Worm (Caenorhabditis elegans): ENCODE results near the gene ipla-5.
A peak's percentile ranks its signal among the peaks of the same experiment; 100 is the strongest.
"Not testable (repeated sequence)": the region's sequence is repeated elsewhere in the genome, so short reads cannot be mapped to it uniquely, and the experiment has no call there.

The ipla-5 gene

DNA sequence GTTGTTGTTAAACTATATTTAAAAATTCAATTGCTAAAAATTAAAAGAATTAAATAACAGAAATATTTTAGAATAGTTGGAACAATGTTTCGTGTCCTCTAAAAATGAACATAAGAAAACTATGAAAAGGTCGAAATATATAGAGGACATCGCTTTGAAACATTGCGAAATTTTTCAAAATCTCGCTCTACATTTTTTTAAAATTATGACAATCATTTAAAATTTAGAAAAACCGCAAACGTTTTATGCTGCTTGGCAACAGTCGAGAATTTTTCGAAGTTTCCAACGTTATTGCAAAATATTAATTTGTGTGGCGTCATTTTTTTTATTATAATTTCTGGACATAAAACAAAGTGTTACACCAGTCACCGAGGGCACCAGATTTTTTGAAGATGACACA, at the start of gene ipla-5, which contains the start of gene parg-2:
Gene ipla-5 (plus strand): TSS at position 216 of the 400 bp plus-strand sequence.
Gene parg-2 (minus strand): TSS at position 101 of the 400 bp plus-strand sequence.
- TF ChIP-seq unc-62 (GFP tag; optimal IDR thresholded peaks at IDR 0.05); nhr-11 (tag; optimal IDR thresholded peaks at IDR 0.05); snpc-4 (tag; optimal IDR thresholded peaks at IDR 0.05): not testable (repeated sequence)

DNA sequence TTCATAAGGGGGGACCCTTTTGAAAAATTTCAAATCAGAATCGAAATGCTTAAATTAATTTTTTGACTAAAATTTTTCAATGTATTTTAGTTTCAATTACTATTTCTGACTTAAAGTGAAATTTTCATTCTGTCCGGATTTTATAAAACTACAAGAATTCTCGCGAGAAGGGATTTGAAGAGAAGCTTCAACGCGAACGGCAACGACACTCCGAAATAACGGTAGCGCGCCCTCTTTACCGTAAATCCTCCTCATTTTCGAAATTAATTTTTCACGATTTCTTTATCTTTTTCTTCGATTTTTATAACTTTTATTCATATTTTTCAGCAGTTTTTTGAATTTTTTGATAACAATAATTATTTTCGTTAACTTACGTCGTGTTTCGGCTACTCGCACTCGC, 49.3 kb upstream of the ipla-5 start:
- TF ChIP-seq C34F6.9 (tag; optimal IDR thresholded peaks at IDR 0.05) (peak; percentile 17), R02D3.7 (tag; optimal IDR thresholded peaks at IDR 0.05) (peak; percentile 21), lin-13 (GFP tag; optimal IDR thresholded peaks at IDR 0.05) (no peak), unc-55 (GFP tag; optimal IDR thresholded peaks at IDR 0.05) (peak; percentile 15)

DNA sequence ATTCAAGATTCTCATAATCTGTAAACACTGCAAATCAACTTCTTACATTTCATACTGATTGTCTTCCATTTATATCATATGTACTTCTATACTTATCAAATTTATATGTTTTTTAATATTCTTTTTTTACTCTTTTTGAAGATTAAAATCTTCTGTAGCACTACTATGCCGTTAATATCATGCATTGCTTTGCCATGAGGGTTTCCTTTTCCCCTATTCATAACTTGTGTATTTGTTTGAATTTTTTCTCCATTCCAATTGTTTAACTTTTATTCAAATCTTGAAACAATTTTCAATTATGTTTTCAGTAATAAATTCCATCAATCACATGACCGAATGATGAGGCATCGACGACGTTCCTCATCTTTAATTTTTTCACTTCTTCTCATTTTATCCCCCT, 46.4 kb upstream of the ipla-5 start, which contains the start of gene cdh-5:
Gene cdh-5 (plus strand): TSS at position 301 of the 400 bp plus-strand sequence.
- TF ChIP-seq lin-39 (tag; optimal IDR thresholded peaks at IDR 0.05) = no peak
- no peak for TF ChIP-seq crh-2 (tag; optimal IDR thresholded peaks at IDR 0.05)
- TF ChIP-seq unc-39 (tag; optimal IDR thresholded peaks at IDR 0.05) = no peak
- no peak for TF ChIP-seq lsy-2 (tag; optimal IDR thresholded peaks at IDR 0.05)
- no peak for TF ChIP-seq ztf-11 (tag; optimal IDR thresholded peaks at IDR 0.05)
- TF ChIP-seq egl-27 (tag; optimal IDR thresholded peaks at IDR 0.05) = no peak
- no peak for TF ChIP-seq C34F6.9 (tag; optimal IDR thresholded peaks at IDR 0.05)
- TF ChIP-seq unc-55 (GFP tag; optimal IDR thresholded peaks at IDR 0.05) = no peak
- no peak for TF ChIP-seq snpc-4 (tag; optimal IDR thresholded peaks at IDR 0.05)
- no peak for TF ChIP-seq sem-4 (tag; optimal IDR thresholded peaks at IDR 0.05)
- TF ChIP-seq ama-1 (optimal IDR thresholded peaks at IDR 0.05) = no peak
- TF ChIP-seq ceh-16 (tag; optimal IDR thresholded peaks at IDR 0.05) = no peak
- no peak for TF ChIP-seq ztf-4 (tag; optimal IDR thresholded peaks at IDR 0.05)
- no peak for TF ChIP-seq aly-2 (tag; optimal IDR thresholded peaks at IDR 0.05)

DNA sequence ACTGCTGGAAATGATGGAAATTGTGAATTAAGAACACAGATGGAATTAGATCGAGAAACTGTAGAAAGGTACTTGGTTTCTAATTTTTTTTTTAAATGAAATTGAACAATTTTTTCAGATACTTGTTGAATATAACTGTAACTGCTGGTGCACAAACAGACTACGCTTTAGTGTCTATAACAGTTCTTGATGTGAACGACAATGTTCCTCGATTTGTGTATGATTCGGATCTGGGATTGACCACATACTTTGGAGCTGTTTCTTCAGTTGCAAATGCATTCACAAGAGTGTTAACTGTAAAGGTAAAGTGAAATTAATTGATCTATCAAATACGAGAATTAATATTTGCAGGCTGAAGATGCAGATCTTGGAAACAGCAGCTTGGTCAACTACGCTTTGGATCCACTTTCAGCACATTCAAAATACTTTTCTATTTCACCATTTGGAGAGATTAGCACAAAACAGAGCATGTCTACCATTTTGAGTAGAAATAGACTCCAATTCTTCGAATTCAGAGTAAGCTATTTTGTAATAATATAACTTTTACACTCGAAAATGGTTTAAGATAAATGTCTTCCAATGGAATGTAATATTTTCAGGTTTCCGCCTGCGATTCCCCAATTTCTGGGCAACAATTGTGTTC, 41.2 kb upstream of the ipla-5 start:
- TF ChIP-seq nhr-21 (tag; optimal IDR thresholded peaks at IDR 0.05) (no peak), egl-27 (tag; optimal IDR thresholded peaks at IDR 0.05) (no peak), unc-39 (tag; optimal IDR thresholded peaks at IDR 0.05) (no peak), snpc-4 (tag; optimal IDR thresholded peaks at IDR 0.05) (no peak)

DNA sequence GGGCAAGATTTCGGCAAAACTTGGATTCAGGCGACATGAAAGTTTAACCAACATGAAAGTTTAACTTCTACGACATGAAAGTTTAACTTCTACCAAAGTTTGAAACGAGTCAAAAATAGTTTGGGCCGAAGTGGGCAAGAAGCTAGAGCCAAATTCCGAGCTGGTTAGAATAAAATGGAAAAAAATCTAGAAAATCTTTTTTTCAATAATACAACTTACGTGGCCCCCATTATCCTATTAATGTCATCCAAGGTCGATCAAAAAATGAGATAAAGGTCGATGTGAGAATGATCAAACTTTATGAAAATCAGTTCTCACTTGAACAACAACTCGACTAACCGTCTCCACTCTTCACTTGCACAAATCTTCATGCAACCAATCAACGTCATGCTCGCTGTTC, 37.7 kb upstream of the ipla-5 start, which contains the start of gene F08B4.8:
Gene F08B4.8 (plus strand): TSS at position 301 of the 400 bp plus-strand sequence.
- TF ChIP-seq sma-9 (GFP tag; optimal IDR thresholded peaks at IDR 0.05) (no peak), sma-9 (tag; optimal IDR thresholded peaks at IDR 0.05) (no peak), peb-1 (tag; optimal IDR thresholded peaks at IDR 0.05) (no peak), gmeb-1 (tag; optimal IDR thresholded peaks at IDR 0.05) (no peak), nhr-6 (tag; optimal IDR thresholded peaks at IDR 0.05) (no peak), sma-3 (GFP tag; optimal IDR thresholded peaks at IDR 0.05) (no peak), aly-2 (tag; optimal IDR thresholded peaks at IDR 0.05) (no peak)

DNA sequence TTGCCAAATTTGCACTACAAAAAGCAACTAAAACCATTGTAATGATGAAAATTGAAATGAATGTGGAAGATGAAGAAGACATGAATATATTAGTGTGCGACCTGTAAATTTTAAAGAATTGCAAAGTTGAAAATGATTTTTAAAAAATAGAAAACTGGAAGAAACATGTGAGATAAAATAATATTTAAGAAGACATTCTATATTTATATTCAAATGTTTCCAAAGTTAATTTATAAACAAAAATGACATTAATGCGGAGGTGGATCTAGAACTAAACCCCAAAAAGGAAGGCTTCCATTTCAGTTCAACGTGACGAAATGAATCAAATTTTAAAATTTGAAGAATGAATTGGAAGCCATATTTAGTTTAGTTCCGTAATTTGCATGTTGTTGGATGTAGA, 35.8 kb upstream of the ipla-5 start, which contains the start of gene nlp-60:
Gene nlp-60 (minus strand): TSS at position 101 of the 400 bp plus-strand sequence.
- TF ChIP-seq nhr-10 (tag; optimal IDR thresholded peaks at IDR 0.05) = no peak
- TF ChIP-seq zag-1 (tag; optimal IDR thresholded peaks at IDR 0.05) = no peak
- no peak for TF ChIP-seq nhr-25 (tag; optimal IDR thresholded peaks at IDR 0.05)
- no peak for TF ChIP-seq blmp-1 (tag; optimal IDR thresholded peaks at IDR 0.05; ENCODE audit: insufficient read depth)

DNA sequence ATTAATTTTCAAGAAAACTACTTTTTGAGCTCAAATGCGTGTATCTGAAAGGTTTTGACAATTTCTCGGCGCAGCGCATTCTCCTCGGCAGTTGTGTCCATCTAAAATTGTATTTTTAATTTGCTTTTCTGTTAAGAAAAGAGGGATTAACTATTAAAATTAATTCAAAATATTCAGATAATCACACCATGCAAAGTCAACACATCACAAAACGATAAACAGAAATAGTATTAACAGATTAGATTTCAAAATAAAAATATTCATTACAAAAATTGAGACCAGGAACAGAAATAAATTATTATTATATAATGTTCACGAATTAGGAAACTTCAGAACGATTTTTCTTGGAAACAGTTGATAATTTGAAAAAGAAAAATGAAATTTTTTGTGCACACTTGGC, 28.5 kb upstream of the ipla-5 start, which contains the start of gene pole-2:
Gene pole-2 (minus strand): TSS at position 101 of the 400 bp plus-strand sequence.
- TF ChIP-seq mdl-1 (tag; optimal IDR thresholded peaks at IDR 0.05) (no peak), nhr-10 (tag; optimal IDR thresholded peaks at IDR 0.05) (no peak), mbf-1 (tag; optimal IDR thresholded peaks at IDR 0.05) (no peak), skn-1 (tag; optimal IDR thresholded peaks at IDR 0.05) (no peak), lin-13 (GFP tag; optimal IDR thresholded peaks at IDR 0.05) (no peak), R02D3.7 (tag; optimal IDR thresholded peaks at IDR 0.05) (no peak), unc-39 (tag; optimal IDR thresholded peaks at IDR 0.05) (no peak), ztf-11 (tag; optimal IDR thresholded peaks at IDR 0.05) (no peak), sma-9 (GFP tag; optimal IDR thresholded peaks at IDR 0.05) (no peak), sma-9 (tag; optimal IDR thresholded peaks at IDR 0.05) (no peak), ama-1 (optimal IDR thresholded peaks at IDR 0.05) (no peak), nhr-23 (tag; optimal IDR thresholded peaks at IDR 0.05) (no peak), fos-1 (tag; optimal IDR thresholded peaks at IDR 0.05) (no peak), nhr-11 (tag; optimal IDR thresholded peaks at IDR 0.05) (no peak), unc-55 (GFP tag; optimal IDR thresholded peaks at IDR 0.05) (no peak), egl-27 (tag; optimal IDR thresholded peaks at IDR 0.05) (no peak), nhr-237 (tag; optimal IDR thresholded peaks at IDR 0.05) (no peak), nhr-21 (tag; optimal IDR thresholded peaks at IDR 0.05) (no peak), ceh-16 (tag; optimal IDR thresholded peaks at IDR 0.05) (no peak), nhr-25 (tag; optimal IDR thresholded peaks at IDR 0.05) (no peak)
